Worm (Caenorhabditis elegans): ENCODE data around the gene srw-36.

- TF ChIP-seq elt-1 (tag; optimal IDR thresholded peaks at IDR 0.05; ENCODE audit: borderline replicate concordance, insufficient read depth) = no peak
- TF ChIP-seq ceh-39 (tag; optimal IDR thresholded peaks at IDR 0.05) = no peak
- no peak for TF ChIP-seq nhr-28 (tag; optimal IDR thresholded peaks at IDR 0.05)
- TF ChIP-seq pha-4 (tag; optimal IDR thresholded peaks at IDR 0.05) = no peak
- TF ChIP-seq mab-5 (tag; optimal IDR thresholded peaks at IDR 0.05) = no peak
- no peak for TF ChIP-seq ces-1 (GFP tag; optimal IDR thresholded peaks at IDR 0.05)
- TF ChIP-seq nhr-76 (tag; optimal IDR thresholded peaks at IDR 0.05) = no peak
- TF ChIP-seq unc-39 (tag; optimal IDR thresholded peaks at IDR 0.05) = no peak
- no peak for TF ChIP-seq snpc-4 (tag; optimal IDR thresholded peaks at IDR 0.05)
- no peak for TF ChIP-seq lin-13 (tag; optimal IDR thresholded peaks at IDR 0.05)
- no peak for TF ChIP-seq nhr-12 (tag; optimal IDR thresholded peaks at IDR 0.05)
- TF ChIP-seq unc-62 (GFP tag; optimal IDR thresholded peaks at IDR 0.05) = no peak
- TF ChIP-seq nhr-237 (tag; optimal IDR thresholded peaks at IDR 0.05) = no peak
- TF ChIP-seq lsy-2 (tag; optimal IDR thresholded peaks at IDR 0.05) = no peak
These were observed 41.6 kb downstream of the srw-36 start for ce11 chrV:16724574-16724973.

Measured in whole organism, mixed stage, embryonic.